Worm (Caenorhabditis elegans) whole organism, L4 larva: ENCODE measurements around the gene T01H10.11.

ENCODE experiments used
- D1046.2 ChIP-seq: fragments of 200-800 bp; sonication (Bioruptor generic); IDR thresholded peaks from 2 replicates; pipeline ENCODE4 v1.3.6; 2022; ENCODE audit warnings: missing genetic modification characterization, missing compliant biosample characterization
- Y75B8A.6 ChIP-seq: fragments of 200-800 bp; sonication (Bioruptor generic); IDR thresholded peaks from 2 replicates; pipeline ENCODE4 v1.3.6; 2022; ENCODE audit warnings: missing genetic modification reagents, missing genetic modification characterization, missing compliant biosample characterization
- ZK546.5 ChIP-seq, 2 experiments: sonication (generic microtip); optimal IDR thresholded peaks; 2 replicates each; lab custom pipeline; 2017; ENCODE audit warnings: missing biosample characterization in 2 of 2, missing genetic modification characterization in 2 of 2
- ama-1 ChIP-seq: fragments of 150-350 bp; optimal IDR thresholded peaks from 2 replicates; lab custom pipeline; 2014; ENCODE audit warnings: inconsistent platforms, mixed read lengths
- snpc-1.2 ChIP-seq: fragments of 200-800 bp; sonication (Bioruptor generic); IDR thresholded peaks from 2 replicates; pipeline ENCODE4 v1.3.6; 2022; ENCODE audit warnings: missing genetic modification reagents, missing genetic modification characterization, missing compliant biosample characterization

- TF ChIP-seq snpc-1.2 (GFP tag; lab: Robert Waterston, UW) (no peak), ama-1 (lab: Kevin White, UChicago) (no peak), D1046.2 (no peak), ZK546.5 (tag; optimal IDR thresholded peaks at IDR 0.05; lab: Kevin White, UChicago) (no peak), Y75B8A.6 (GFP tag; lab: Robert Waterston, UW) (no peak)
These were observed 42.6 kb upstream of the T01H10.11 start for ce11 chrX:12080581-12081162.
